Worm (Caenorhabditis elegans): ENCODE results near the gene hyl-2.

The hyl-2 gene

DNA sequence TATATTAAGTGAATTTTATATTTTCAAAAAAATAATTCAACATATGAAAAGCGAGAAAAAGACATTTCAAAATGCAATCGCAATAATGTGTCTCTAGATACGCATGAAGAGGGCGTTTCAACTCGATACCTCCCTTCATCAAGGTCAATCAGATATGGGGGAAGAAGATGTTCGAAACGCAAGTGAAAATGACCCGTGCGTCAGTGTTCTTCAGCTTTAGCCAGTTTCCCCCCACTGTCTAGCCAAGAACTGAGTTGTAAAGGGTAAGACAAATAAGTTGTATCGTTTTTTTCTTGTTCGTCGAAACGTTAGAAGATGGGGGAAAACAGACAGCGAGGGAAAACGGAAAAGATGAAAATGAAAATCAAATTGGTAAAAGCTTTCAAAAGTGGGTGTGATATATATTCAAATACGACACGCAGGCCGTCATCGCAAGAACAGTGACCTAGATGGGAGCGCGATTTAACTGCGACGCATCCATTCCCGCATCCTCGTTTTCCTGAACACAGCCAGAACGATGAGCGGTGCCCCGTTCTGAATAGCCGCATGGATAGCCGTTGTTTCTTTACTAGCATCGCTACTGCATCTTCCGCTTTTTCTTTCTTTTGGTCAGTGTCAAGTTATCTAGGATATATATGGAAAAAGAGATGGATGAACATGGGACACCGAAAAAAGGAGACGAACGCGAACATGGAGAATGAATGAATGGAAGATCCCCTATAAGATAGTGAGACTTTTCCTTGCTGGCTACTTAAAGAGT, 4.5 kb downstream of the hyl-2 start:
- no peak for TF ChIP-seq unc-55 (GFP tag; optimal IDR thresholded peaks at IDR 0.05)
- peak; percentile 41 for TF ChIP-seq nhr-25 (tag; optimal IDR thresholded peaks at IDR 0.05)
- no peak for TF ChIP-seq lin-11 (tag; optimal IDR thresholded peaks at IDR 0.05)

DNA sequence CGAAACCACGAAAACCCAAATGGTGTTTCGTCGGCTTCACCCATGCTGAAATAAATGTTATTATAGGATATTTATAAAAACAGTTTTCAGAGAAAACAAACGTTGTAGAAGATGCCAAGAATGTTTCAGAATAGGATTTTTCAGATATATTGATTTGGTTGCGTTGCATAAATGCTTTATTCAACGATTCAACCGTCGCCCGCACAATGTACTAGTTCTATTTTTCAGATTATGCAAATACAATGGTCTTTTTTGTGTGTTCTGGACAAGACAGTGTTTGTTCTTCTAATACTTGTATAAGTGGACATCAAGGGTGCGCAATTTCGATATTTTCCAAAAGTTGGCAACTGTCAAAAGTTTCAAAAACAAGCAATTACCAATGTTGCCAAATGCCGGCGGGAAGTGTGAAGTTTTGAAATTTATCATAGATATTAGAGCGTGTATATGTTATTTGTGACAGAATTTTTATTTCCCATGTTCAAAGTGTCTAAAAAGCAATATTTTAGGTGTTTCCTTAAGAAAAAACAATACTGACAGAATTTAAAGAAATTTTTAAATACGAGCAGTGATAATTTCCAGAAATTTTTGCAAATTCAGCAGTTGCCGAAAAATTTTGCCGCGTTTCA, 8.0 kb downstream of the hyl-2 start, which contains the start of gene K02G10.5:
Gene K02G10.5, minus strand, starts transcription at position 51 of the 626 bp plus-strand sequence.
- TF ChIP-seq lsy-2 (tag; optimal IDR thresholded peaks at IDR 0.05) (no peak), peb-1 (tag; optimal IDR thresholded peaks at IDR 0.05) (no peak), F13H6.1 (tag; optimal IDR thresholded peaks at IDR 0.05) (no peak), lin-11 (tag; optimal IDR thresholded peaks at IDR 0.05) (no peak), ztf-1 (GFP tag; conservative IDR thresholded peaks at IDR 0.05) (no peak), mbf-1 (tag; optimal IDR thresholded peaks at IDR 0.05) (no peak), nhr-129 (tag; optimal IDR thresholded peaks at IDR 0.05) (no peak), nhr-10 (tag; optimal IDR thresholded peaks at IDR 0.05) (no peak), gmeb-1 (tag; optimal IDR thresholded peaks at IDR 0.05) (no peak), ZK546.5 (tag; optimal IDR thresholded peaks at IDR 0.05) (no peak), fos-1 (tag; optimal IDR thresholded peaks at IDR 0.05) (no peak), lin-39 (tag; optimal IDR thresholded peaks at IDR 0.05) (no peak), aly-2 (tag; optimal IDR thresholded peaks at IDR 0.05) (no peak), ztf-4 (tag; optimal IDR thresholded peaks at IDR 0.05) (no peak), snpc-4 (tag; optimal IDR thresholded peaks at IDR 0.05) (no peak)

DNA sequence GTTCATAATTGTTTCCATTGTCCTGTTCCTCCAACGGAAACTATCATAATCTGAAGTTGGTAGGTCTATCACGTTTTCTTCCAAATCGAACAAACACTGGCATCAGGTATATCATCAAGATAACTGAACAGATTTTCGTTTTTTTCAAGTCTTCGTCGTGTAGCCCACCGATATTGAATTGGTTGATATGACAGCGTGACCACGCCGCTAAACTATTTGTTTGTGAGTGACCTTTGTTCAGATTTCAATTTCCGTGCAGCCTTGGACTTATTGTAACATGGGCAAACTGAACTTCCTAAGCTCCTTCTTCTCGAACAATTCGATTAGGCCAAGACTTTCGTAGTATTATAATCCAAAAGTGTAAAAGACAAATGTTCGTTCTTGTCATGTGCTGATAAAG, 13.7 kb downstream of the hyl-2 start:
- no peak for TF ChIP-seq snpc-4 (tag; optimal IDR thresholded peaks at IDR 0.05)
- TF ChIP-seq Y55F3AM.14 (GFP tag; optimal IDR thresholded peaks at IDR 0.05) = no peak
- no peak for TF ChIP-seq nhr-11 (tag; optimal IDR thresholded peaks at IDR 0.05)
- TF ChIP-seq nhr-25 (tag; optimal IDR thresholded peaks at IDR 0.05) = no peak
- no peak for TF ChIP-seq F13H6.1 (tag; optimal IDR thresholded peaks at IDR 0.05)
- no peak for TF ChIP-seq nhr-6 (tag; optimal IDR thresholded peaks at IDR 0.05)
- no peak for TF ChIP-seq lin-11 (tag; optimal IDR thresholded peaks at IDR 0.05)
- no peak for TF ChIP-seq skn-1 (tag; optimal IDR thresholded peaks at IDR 0.05)
- TF ChIP-seq dmd-4 (tag; optimal IDR thresholded peaks at IDR 0.05) = no peak
- no peak for TF ChIP-seq peb-1 (tag; optimal IDR thresholded peaks at IDR 0.05)
- no peak for TF ChIP-seq aly-2 (tag; optimal IDR thresholded peaks at IDR 0.05)
- TF ChIP-seq nhr-237 (tag; optimal IDR thresholded peaks at IDR 0.05) = no peak
- no peak for TF ChIP-seq nhr-23 (tag; optimal IDR thresholded peaks at IDR 0.05)
- no peak for TF ChIP-seq nhr-129 (tag; optimal IDR thresholded peaks at IDR 0.05)
- no peak for TF ChIP-seq ztf-4 (tag; optimal IDR thresholded peaks at IDR 0.05)
- TF ChIP-seq gmeb-1 (tag; optimal IDR thresholded peaks at IDR 0.05) = no peak

DNA sequence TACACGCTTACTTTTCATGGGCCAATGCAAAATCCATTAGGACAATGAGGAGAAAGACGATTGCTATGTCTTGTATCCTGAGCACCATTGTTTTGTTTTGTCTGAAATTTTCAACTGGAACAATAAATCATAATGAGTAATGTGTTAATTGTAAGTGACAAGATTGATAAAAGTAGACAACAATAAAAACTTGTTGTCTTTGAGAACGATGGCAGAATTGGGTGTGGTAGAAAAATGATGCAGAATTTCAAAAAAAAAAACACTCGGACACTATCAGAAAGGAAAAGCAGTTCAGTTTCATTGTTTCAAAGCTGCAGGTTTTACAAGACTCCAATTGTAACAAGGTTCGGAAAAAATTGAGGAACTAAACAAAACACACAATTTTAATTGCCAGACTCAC, 16.6 kb downstream of the hyl-2 start, which contains the start of gene K02G10.15:
Gene K02G10.15, minus strand, starts transcription at position 101 of the 400 bp plus-strand sequence.
- TF ChIP-seq fos-1 (tag; optimal IDR thresholded peaks at IDR 0.05) (no peak), unc-62 (GFP tag; optimal IDR thresholded peaks at IDR 0.05) (no peak), Y55F3AM.14 (GFP tag; optimal IDR thresholded peaks at IDR 0.05) (no peak), blmp-1 (tag; optimal IDR thresholded peaks at IDR 0.05; ENCODE audit: insufficient read depth) (no peak), nhr-129 (tag; optimal IDR thresholded peaks at IDR 0.05) (no peak)

DNA sequence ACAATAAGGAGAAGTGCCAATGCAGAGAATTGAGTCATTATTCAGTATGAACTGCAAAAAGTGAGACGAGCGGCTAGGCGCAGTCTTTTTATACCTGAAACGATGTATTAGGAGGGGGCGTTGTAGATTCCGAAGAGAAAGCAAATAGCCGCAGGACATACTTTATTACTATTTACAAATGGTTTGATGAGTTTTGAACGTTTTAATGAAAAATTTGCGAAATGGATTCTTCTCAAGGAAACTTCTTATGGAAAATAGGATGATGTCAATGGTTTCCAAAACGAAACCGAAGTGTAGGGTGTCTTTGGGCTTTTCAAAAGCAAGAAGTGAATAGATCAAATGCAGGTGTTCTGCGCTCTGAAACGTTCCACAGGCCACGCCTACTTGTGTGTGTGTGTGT, 21.2 kb downstream of the hyl-2 start, which contains the start of gene flp-11:
Gene flp-11, minus strand, starts transcription at position 101 of the 400 bp plus-strand sequence.
- TF ChIP-seq lin-11 (tag; optimal IDR thresholded peaks at IDR 0.05) = no peak
- TF ChIP-seq egl-27 (tag; optimal IDR thresholded peaks at IDR 0.05) = no peak
- no peak for TF ChIP-seq alr-1 (tag; optimal IDR thresholded peaks at IDR 0.05)
- no peak for TF ChIP-seq mbf-1 (tag; optimal IDR thresholded peaks at IDR 0.05)
- TF ChIP-seq ztf-1 (GFP tag; conservative IDR thresholded peaks at IDR 0.05) = no peak
- TF ChIP-seq nhr-237 (tag; optimal IDR thresholded peaks at IDR 0.05) = no peak
- no peak for TF ChIP-seq fos-1 (tag; optimal IDR thresholded peaks at IDR 0.05)
- TF ChIP-seq snpc-4 (tag; optimal IDR thresholded peaks at IDR 0.05) = no peak
- TF ChIP-seq mdl-1 (tag; optimal IDR thresholded peaks at IDR 0.05) = no peak
- no peak for TF ChIP-seq ztf-11 (tag; optimal IDR thresholded peaks at IDR 0.05)
- no peak for TF ChIP-seq skn-1 (tag; optimal IDR thresholded peaks at IDR 0.05)
- no peak for TF ChIP-seq ZK546.5 (tag; optimal IDR thresholded peaks at IDR 0.05)
- TF ChIP-seq nhr-6 (tag; optimal IDR thresholded peaks at IDR 0.05) = no peak
- TF ChIP-seq lin-39 (tag; optimal IDR thresholded peaks at IDR 0.05) = no peak
- no peak for TF ChIP-seq ztf-4 (tag; optimal IDR thresholded peaks at IDR 0.05)
- no peak for TF ChIP-seq sem-4 (tag; optimal IDR thresholded peaks at IDR 0.05)
- no peak for TF ChIP-seq nhr-23 (tag; optimal IDR thresholded peaks at IDR 0.05)
- no peak for TF ChIP-seq R02D3.7 (tag; optimal IDR thresholded peaks at IDR 0.05)
- TF ChIP-seq crh-2 (tag; optimal IDR thresholded peaks at IDR 0.05) = no peak
